Fruit fly (Drosophila melanogaster): ENCODE data around the gene CG5646.
A peak's percentile ranks its signal among the peaks of the same experiment; 100 is the strongest.

CG5646 gene

DNA sequence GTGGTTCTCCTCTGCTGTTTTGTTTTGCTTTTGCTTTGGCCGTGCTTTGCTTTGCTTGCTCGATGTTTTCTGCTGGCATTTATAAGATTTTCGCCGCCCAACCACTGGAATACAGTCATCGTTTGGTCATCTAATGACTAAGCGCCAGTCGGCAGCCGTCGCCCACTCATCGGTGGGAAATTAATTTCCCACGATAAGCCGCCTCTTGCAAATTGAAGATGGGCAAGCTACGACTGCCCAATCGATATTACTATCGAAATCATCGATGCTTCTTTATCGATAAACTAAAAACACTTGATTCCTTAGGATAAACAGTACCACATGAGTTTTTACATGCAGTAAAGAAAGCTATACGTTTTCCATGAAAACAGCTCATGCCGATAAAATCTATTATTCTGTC lies 9.6 kb upstream of the CG5646 start:
- TF ChIP-seq Hr39 (GFP tag; optimal IDR thresholded peaks at IDR 0.05) (no peak), dac (GFP tag; optimal IDR thresholded peaks at IDR 0.05) (no peak), CG6854 (GFP tag; optimal IDR thresholded peaks at IDR 0.05) (no peak), achi (GFP tag; optimal IDR thresholded peaks at IDR 0.05) (no peak), CG31627 (GFP tag; optimal IDR thresholded peaks at IDR 0.05) (no peak), CG3032 (tag; optimal IDR thresholded peaks at IDR 0.05) (no peak), fkh (GFP tag; optimal IDR thresholded peaks at IDR 0.05) (no peak), Hr38 (GFP tag; optimal IDR thresholded peaks at IDR 0.05) (no peak), Eip93F (GFP tag; optimal IDR thresholded peaks at IDR 0.05) (no peak), Gug (GFP tag; IDR thresholded peaks at IDR 0.05) (no peak), CG32006 (GFP tag; optimal IDR thresholded peaks at IDR 0.05) (no peak), Hr4 (GFP tag; optimal IDR thresholded peaks at IDR 0.05) (no peak), CG6163 (GFP tag; IDR thresholded peaks at IDR 0.05) (no peak), topi (GFP tag; optimal IDR thresholded peaks at IDR 0.05) (no peak)

DNA sequence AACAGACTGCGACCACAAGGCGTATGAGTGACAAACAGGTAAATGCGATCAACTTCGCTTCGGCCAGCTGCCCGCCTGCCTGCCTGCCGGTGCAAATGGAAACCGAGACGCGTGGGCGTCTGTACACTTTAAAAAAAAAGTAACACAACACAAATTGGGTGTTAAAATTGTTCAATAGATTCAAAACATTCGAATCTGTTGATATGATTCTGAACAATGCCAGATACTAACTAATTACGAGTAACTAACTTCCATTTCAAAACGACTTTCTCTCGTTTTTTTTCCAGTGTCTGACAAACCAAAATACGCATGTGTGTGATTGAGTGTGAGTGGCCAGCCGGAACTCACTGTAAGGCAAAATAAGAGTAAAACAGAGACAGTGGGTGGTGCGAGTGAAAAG lies 8.6 kb upstream of the CG5646 start:
- TF ChIP-seq Gug (GFP tag; IDR thresholded peaks at IDR 0.05) (peak; percentile 93), dac (GFP tag; optimal IDR thresholded peaks at IDR 0.05) (peak; percentile 91), topi (GFP tag; optimal IDR thresholded peaks at IDR 0.05) (peak; percentile 95), vri (GFP tag; optimal IDR thresholded peaks at IDR 0.05) (peak; percentile 69), spab (GFP tag; optimal IDR thresholded peaks at IDR 0.05) (peak; percentile 69), fd59A (GFP tag; optimal IDR thresholded peaks at IDR 0.05) (peak; percentile 49), CG11902 (GFP tag; optimal IDR thresholded peaks at IDR 0.05) (peak; percentile 92), CG15336 (GFP tag; IDR thresholded peaks at IDR 0.05) (peak; percentile 97), Lpt (GFP tag; optimal IDR thresholded peaks at IDR 0.05) (peak; percentile 94), Hr38 (GFP tag; optimal IDR thresholded peaks at IDR 0.05) (peak; percentile 61), acj6 (GFP tag; optimal IDR thresholded peaks at IDR 0.05) (no peak), cyc (GFP tag; optimal IDR thresholded peaks at IDR 0.05) (peak; percentile 96), CG3032 (tag; optimal IDR thresholded peaks at IDR 0.05) (peak; percentile 67), dsx (GFP tag; optimal IDR thresholded peaks at IDR 0.05; ENCODE audit: poor library complexity, severe bottlenecking) (peak; percentile 66), CG10669 (GFP tag; optimal IDR thresholded peaks at IDR 0.05) (peak; percentile 82), Met (GFP tag; optimal IDR thresholded peaks at IDR 0.05) (peak; percentile 92), CG8319 (GFP tag; optimal IDR thresholded peaks at IDR 0.05) (peak; percentile 85), Eip75B (GFP tag; optimal IDR thresholded peaks at IDR 0.05) (no peak), CG9139 (GFP tag; optimal IDR thresholded peaks at IDR 0.05) (peak; percentile 53), CG1621 (tag; optimal IDR thresholded peaks at IDR 0.05) (no peak), CG31627 (GFP tag; optimal IDR thresholded peaks at IDR 0.05) (peak; percentile 89), pdm3 (GFP tag; optimal IDR thresholded peaks at IDR 0.05) (peak; percentile 87), CG11762 (GFP tag; optimal IDR thresholded peaks at IDR 0.05; ENCODE audit: insufficient read depth) (peak; percentile 87), Ets96B (tag; optimal IDR thresholded peaks at IDR 0.05) (peak; percentile 81), CG4318 (GFP tag; optimal IDR thresholded peaks at IDR 0.05) (no peak), CG6276 (GFP tag; optimal IDR thresholded peaks at IDR 0.05) (peak; percentile 94), CG10631 (GFP tag; optimal IDR thresholded peaks at IDR 0.05) (peak; percentile 77), Hr39 (GFP tag; optimal IDR thresholded peaks at IDR 0.05) (no peak), CG6854 (GFP tag; optimal IDR thresholded peaks at IDR 0.05) (peak; percentile 70), achi (GFP tag; optimal IDR thresholded peaks at IDR 0.05) (peak; percentile 93), net (GFP tag; optimal IDR thresholded peaks at IDR 0.05) (peak; percentile 89), OdsH (GFP tag; optimal IDR thresholded peaks at IDR 0.05) (no peak), CG8119 (GFP tag; IDR thresholded peaks at IDR 0.05) (peak; percentile 96), CG8632 (GFP tag; optimal IDR thresholded peaks at IDR 0.05) (peak; percentile 74), CG16779 (tag; optimal IDR thresholded peaks at IDR 0.05) (peak; percentile 74), Blimp-1 (GFP tag; optimal IDR thresholded peaks at IDR 0.05) (peak; percentile 70), Eip78C (GFP tag) (peak; percentile 98), CG6808 (GFP tag; optimal IDR thresholded peaks at IDR 0.05) (peak; percentile 74), Sox15 (GFP tag; optimal IDR thresholded peaks at IDR 0.05) (peak; percentile 72), fd85E (GFP tag; optimal IDR thresholded peaks at IDR 0.05) (peak; percentile 80), Sox14 (GFP tag; optimal IDR thresholded peaks at IDR 0.05) (peak; percentile 88), lz (GFP tag; optimal IDR thresholded peaks at IDR 0.05) (peak; percentile 89), Sox102F (GFP tag; optimal IDR thresholded peaks at IDR 0.05) (no peak), Smox (GFP tag; optimal IDR thresholded peaks at IDR 0.05) (no peak)

Measured in whole organism, prepupa.